Worm (Caenorhabditis elegans) whole organism, early embryonic: Measurements from ENCODE around the gene F17C11.13.
A peak's percentile ranks its signal among the peaks of the same experiment; 100 is the strongest.

ENCODE experiments used
- B0310.2 ChIP-seq: sonication (generic microtip); optimal IDR thresholded peaks from 2 replicates; lab custom pipeline; 2016; ENCODE audit warnings: mild to moderate bottlenecking, missing genetic modification characterization, missing compliant biosample characterization
- F13C5.2 ChIP-seq: sonication (generic microtip); optimal IDR thresholded peaks from 2 replicates; lab custom pipeline; 2017; ENCODE audit warnings: mild to moderate bottlenecking, missing genetic modification characterization, inconsistent platforms, missing compliant biosample characterization
- aly-1 ChIP-seq: sonication (generic microtip); optimal IDR thresholded peaks from 2 replicates; lab custom pipeline; 2016; ENCODE audit warnings: missing genetic modification characterization, missing compliant biosample characterization
- ama-1 ChIP-seq: fragments of 150-350 bp; optimal IDR thresholded peaks from 2 replicates; lab custom pipeline; 2014
- ceh-13 ChIP-seq: fragments of 200-800 bp; sonication (Bioruptor generic); optimal IDR thresholded peaks from 2 replicates; lab custom pipeline; 2018; ENCODE audit warnings: mild to moderate bottlenecking, missing genetic modification characterization, missing compliant biosample characterization
- ceh-36 ChIP-seq: sonication (generic microtip); optimal IDR thresholded peaks from 2 replicates; lab custom pipeline; 2016; ENCODE audit warnings: missing genetic modification characterization, inconsistent platforms, missing compliant biosample characterization
- ets-7 ChIP-seq: sonication (generic microtip); optimal IDR thresholded peaks from 2 replicates; lab custom pipeline; 2016; ENCODE audit warnings: missing genotype, missing genetic modification characterization, missing compliant biosample characterization
- flt-1 ChIP-seq: fragments of 200-800 bp; sonication (Bioruptor generic); IDR thresholded peaks from 2 replicates; pipeline ENCODE4 v1.3.6; 2022; ENCODE audit warnings: missing genetic modification characterization, missing compliant biosample characterization
- hmbx-1 ChIP-seq: sonication (generic microtip); optimal IDR thresholded peaks from 2 replicates; lab custom pipeline; 2016; ENCODE audit warnings: mild to moderate bottlenecking, missing genetic modification characterization, missing compliant biosample characterization
- hmg-4 ChIP-seq: fragments of 200-800 bp; sonication (Bioruptor generic); optimal IDR thresholded peaks from 2 replicates; lab custom pipeline; 2018; ENCODE audit warnings: mild to moderate bottlenecking, missing genetic modification characterization, missing compliant biosample characterization
- hnd-1 ChIP-seq: sonication (generic microtip); optimal IDR thresholded peaks from 2 replicates; lab custom pipeline; 2016; ENCODE audit warnings: missing genetic modification characterization, missing compliant biosample characterization
- pes-1 ChIP-seq: fragments of 200-800 bp; sonication (Bioruptor generic); IDR thresholded peaks from 2 replicates; pipeline ENCODE4 v1.3.6; 2022; ENCODE audit warnings: missing genetic modification reagents, missing genetic modification characterization, missing compliant biosample characterization
- scrt-1 ChIP-seq: fragments of 200-800 bp; sonication (Bioruptor generic); IDR thresholded peaks from 2 replicates; pipeline ENCODE4 v1.3.6; 2022; ENCODE audit warnings: missing genetic modification characterization, missing compliant biosample characterization
- sea-1 ChIP-seq: fragments of 200-800 bp; sonication (Bioruptor generic); conservative IDR thresholded peaks from 2 replicates; pipeline ENCODE4 v1.3.6; 2022; ENCODE audit warnings: missing genetic modification characterization, missing compliant biosample characterization
- tbx-11 ChIP-seq: fragments of 200-800 bp; sonication (Bioruptor generic); IDR thresholded peaks from 2 replicates; pipeline ENCODE4 v1.3.6; 2022; ENCODE audit warnings: missing genetic modification characterization, missing compliant biosample characterization
- tbx-37 ChIP-seq: fragments of 200-800 bp; sonication (Bioruptor generic); conservative IDR thresholded peaks from 2 replicates; pipeline ENCODE4 v1.3.6; 2022; ENCODE audit warnings: missing genetic modification reagents, missing genetic modification characterization, missing compliant biosample characterization
- tra-4 ChIP-seq: sonication (generic microtip); optimal IDR thresholded peaks from 2 replicates; lab custom pipeline; 2017; ENCODE audit warnings: missing genetic modification characterization, missing compliant biosample characterization

Gene F17C11.13

ce11 chrV:10953471-10954155 lies 2.1 kb upstream of the F17C11.13 start:
- no peak for TF ChIP-seq scrt-1 (GFP tag; lab: Robert Waterston, UW)
- TF ChIP-seq tra-4 (tag; lab: Kevin White, UChicago) = no peak

DNA sequence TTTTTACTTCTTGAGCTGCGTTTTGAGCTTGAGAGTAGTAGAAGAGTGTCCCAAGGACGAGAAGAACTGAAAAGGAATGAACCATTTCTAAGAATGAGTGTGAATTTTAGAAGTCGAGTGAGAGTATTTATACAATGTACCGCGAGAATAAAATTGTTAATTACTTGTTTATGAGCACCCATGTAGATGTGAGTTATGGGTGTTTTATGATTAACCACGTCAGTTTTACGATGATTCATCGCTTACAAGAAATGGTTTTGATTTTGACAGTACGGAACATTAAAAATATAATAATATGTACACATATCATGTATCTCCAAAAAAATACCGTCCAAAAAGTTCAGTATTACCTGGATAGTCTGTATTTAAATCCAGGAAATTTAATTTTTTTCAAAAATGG lies 1.4 kb upstream of the F17C11.13 start, which contains the start of gene clec-221:
clec-221 (minus strand) TSS at position 101 of the 400 bp plus-strand sequence.
- no peak for TF ChIP-seq ceh-36 (tag; lab: Kevin White, UChicago)
- no peak for TF ChIP-seq B0310.2 (tag; lab: Kevin White, UChicago)
- TF ChIP-seq hmbx-1 (tag; lab: Kevin White, UChicago) = no peak
- TF ChIP-seq tbx-11 = no peak
- no peak for TF ChIP-seq hnd-1 (tag; lab: Kevin White, UChicago)
- no peak for TF ChIP-seq aly-1 (tag; lab: Kevin White, UChicago)
- no peak for TF ChIP-seq ama-1 (lab: Kevin White, UChicago)
- no peak for TF ChIP-seq ets-7 (tag; lab: Kevin White, UChicago)
- TF ChIP-seq flt-1 (GFP tag; lab: Robert Waterston, UW) = no peak
- no peak for TF ChIP-seq pes-1 (GFP tag; lab: Robert Waterston, UW)
- no peak for TF ChIP-seq tra-4 (tag; lab: Kevin White, UChicago)
- TF ChIP-seq tbx-37 (GFP tag; lab: Robert Waterston, UW) = no peak
- TF ChIP-seq ceh-13 = no peak
- TF ChIP-seq hmg-4 (GFP tag; lab: Kevin White, UChicago) = no peak
- no peak for TF ChIP-seq F13C5.2
- no peak for TF ChIP-seq scrt-1 (GFP tag; lab: Robert Waterston, UW)
- no peak for TF ChIP-seq sea-1 (GFP tag; lab: Robert Waterston, UW)

DNA sequence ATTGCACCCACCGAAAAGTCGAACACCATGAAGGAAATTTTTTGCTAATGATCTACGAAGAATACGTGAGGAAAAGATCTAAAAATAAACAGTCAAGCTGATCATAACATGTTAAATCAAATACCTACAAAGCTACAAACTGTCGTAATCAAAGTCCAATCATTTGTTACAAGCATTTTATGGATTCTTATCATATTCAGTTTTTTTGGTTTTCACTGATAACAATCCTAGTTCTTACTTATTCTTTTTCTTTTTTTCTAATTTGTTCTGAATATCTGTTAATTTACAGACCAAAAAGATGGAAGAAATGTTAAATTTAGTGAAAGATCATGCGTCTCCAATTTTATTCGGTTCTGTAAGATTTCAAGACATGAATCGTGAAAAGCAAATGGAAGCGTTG lies 891 bp upstream of the F17C11.13 start, which contains the start of gene F17C11.6:
F17C11.6 (plus strand) TSS at position 290 of the 400 bp plus-strand sequence.
- no peak for TF ChIP-seq tbx-37 (GFP tag; lab: Robert Waterston, UW)
- TF ChIP-seq F13C5.2 = no peak
- TF ChIP-seq hnd-1 (tag; lab: Kevin White, UChicago) = no peak
- no peak for TF ChIP-seq sea-1 (GFP tag; lab: Robert Waterston, UW)
- no peak for TF ChIP-seq ceh-36 (tag; lab: Kevin White, UChicago)

ce11 chrV:10958322-10958900 lies 2.7 kb downstream of the F17C11.13 start, which contains the start of gene pigt-1:
Gene pigt-1, minus strand, starts transcription at chrV:10958821.
- TF ChIP-seq aly-1 (tag; lab: Kevin White, UChicago) (no peak), ets-7 (tag; lab: Kevin White, UChicago) (no peak), ama-1 (lab: Kevin White, UChicago) (peak; percentile 37), hmbx-1 (tag; lab: Kevin White, UChicago) (no peak)

- TF ChIP-seq tbx-37 (GFP tag; lab: Robert Waterston, UW) (no peak), ets-7 (tag; lab: Kevin White, UChicago) (no peak), aly-1 (tag; lab: Kevin White, UChicago) (no peak), hmg-4 (GFP tag; lab: Kevin White, UChicago) (no peak), ceh-13 (no peak), tra-4 (tag; lab: Kevin White, UChicago) (no peak), sea-1 (GFP tag; lab: Robert Waterston, UW) (no peak)
Measured at ce11 chrV:10960544-10960943, 4.8 kb downstream of the F17C11.13 start, which contains the start of gene vps-36. Gene vps-36, minus strand, starts transcription at chrV:10960669.

- no peak for TF ChIP-seq hmg-4 (GFP tag; lab: Kevin White, UChicago)
- TF ChIP-seq ets-7 (tag; lab: Kevin White, UChicago) = no peak
- no peak for TF ChIP-seq tbx-11
- no peak for TF ChIP-seq flt-1 (GFP tag; lab: Robert Waterston, UW)
- no peak for TF ChIP-seq ceh-13
- TF ChIP-seq tbx-37 (GFP tag; lab: Robert Waterston, UW) = no peak
- no peak for TF ChIP-seq scrt-1 (GFP tag; lab: Robert Waterston, UW)
- TF ChIP-seq tra-4 (tag; lab: Kevin White, UChicago) = no peak
- TF ChIP-seq B0310.2 (tag; lab: Kevin White, UChicago) = no peak
- no peak for TF ChIP-seq sea-1 (GFP tag; lab: Robert Waterston, UW)
- no peak for TF ChIP-seq F13C5.2
Measured at ce11 chrV:10961448-10961870, 5.7 kb downstream of the F17C11.13 start.

ce11 chrV:10965501-10965900 lies 9.8 kb downstream of the F17C11.13 start, which contains the start of the genes ctf-4 and eef-1G:
Gene ctf-4, minus strand, starts transcription at chrV:10965539.
Gene eef-1G, plus strand, starts transcription at chrV:10965719.
- TF ChIP-seq F13C5.2 = peak; percentile 74
- TF ChIP-seq sea-1 (GFP tag; lab: Robert Waterston, UW) = no peak
- TF ChIP-seq tbx-11 = no peak
- TF ChIP-seq tbx-37 (GFP tag; lab: Robert Waterston, UW) = no peak
- no peak for TF ChIP-seq ama-1 (lab: Kevin White, UChicago)
- TF ChIP-seq ceh-13 = no peak

DNA sequence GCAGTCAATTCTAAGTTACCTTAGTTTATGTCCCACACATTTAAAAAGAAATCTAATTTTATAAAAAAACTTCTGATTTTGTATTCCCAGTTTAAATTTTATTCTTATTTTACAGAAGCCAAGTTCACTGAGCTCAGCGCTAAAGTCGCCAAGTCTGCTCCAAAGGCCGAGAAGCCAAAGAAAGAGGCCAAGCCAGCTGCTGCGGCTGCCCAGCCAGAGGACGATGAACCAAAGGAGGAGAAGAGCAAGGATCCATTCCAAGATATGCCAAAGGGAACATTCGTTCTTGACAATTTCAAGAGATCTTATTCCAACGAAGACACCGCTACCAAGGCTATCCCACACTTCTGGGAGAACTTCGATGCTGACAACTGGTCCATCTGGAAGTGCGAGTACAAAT lies 11.2 kb downstream of the F17C11.13 start:
- TF ChIP-seq scrt-1 (GFP tag; lab: Robert Waterston, UW) = no peak
- no peak for TF ChIP-seq sea-1 (GFP tag; lab: Robert Waterston, UW)
- TF ChIP-seq ceh-13 = no peak
- no peak for TF ChIP-seq hmg-4 (GFP tag; lab: Kevin White, UChicago)
- TF ChIP-seq pes-1 (GFP tag; lab: Robert Waterston, UW) = no peak
- TF ChIP-seq ama-1 (lab: Kevin White, UChicago) = no peak
- no peak for TF ChIP-seq flt-1 (GFP tag; lab: Robert Waterston, UW)
- TF ChIP-seq ets-7 (tag; lab: Kevin White, UChicago) = no peak
- no peak for TF ChIP-seq tbx-37 (GFP tag; lab: Robert Waterston, UW)
- TF ChIP-seq B0310.2 (tag; lab: Kevin White, UChicago) = no peak
- no peak for TF ChIP-seq tbx-11
- TF ChIP-seq hnd-1 (tag; lab: Kevin White, UChicago) = no peak
- TF ChIP-seq ceh-36 (tag; lab: Kevin White, UChicago) = no peak
- no peak for TF ChIP-seq aly-1 (tag; lab: Kevin White, UChicago)
- no peak for TF ChIP-seq tra-4 (tag; lab: Kevin White, UChicago)
